Fruit fly (Drosophila melanogaster) Kc167 (cell line): ENCODE measurements around the gene AOX1.

Experiments
- Myc ChIP-seq: fragments of >200 bp; optimal IDR thresholded peaks from 2 replicates; lab custom pipeline; 2017; ENCODE audit warnings: missing external identifiers
- Sin3A ChIP-seq: fragments of >200 bp; optimal IDR thresholded peaks from 2 replicates; lab custom pipeline; 2018; ENCODE audit warnings: missing external identifiers
- h ChIP-seq: fragments of >200 bp; optimal IDR thresholded peaks from 3 replicates; lab custom pipeline; 2018; ENCODE audit warnings: missing external identifiers
- insv ChIP-seq: fragments of >200 bp; optimal IDR thresholded peaks from 3 replicates; lab custom pipeline; 2018; ENCODE audit warnings: missing external identifiers
- psq ChIP-seq: fragments of >200 bp; optimal IDR thresholded peaks from 2 replicates; lab custom pipeline; 2017; ENCODE audit warnings: missing external identifiers
- ttk ChIP-seq: sonication (Bioruptor generic); optimal IDR thresholded peaks from 2 replicates; lab custom pipeline; 2017; ENCODE audit warnings: missing external identifiers

The AOX1 gene

DNA sequence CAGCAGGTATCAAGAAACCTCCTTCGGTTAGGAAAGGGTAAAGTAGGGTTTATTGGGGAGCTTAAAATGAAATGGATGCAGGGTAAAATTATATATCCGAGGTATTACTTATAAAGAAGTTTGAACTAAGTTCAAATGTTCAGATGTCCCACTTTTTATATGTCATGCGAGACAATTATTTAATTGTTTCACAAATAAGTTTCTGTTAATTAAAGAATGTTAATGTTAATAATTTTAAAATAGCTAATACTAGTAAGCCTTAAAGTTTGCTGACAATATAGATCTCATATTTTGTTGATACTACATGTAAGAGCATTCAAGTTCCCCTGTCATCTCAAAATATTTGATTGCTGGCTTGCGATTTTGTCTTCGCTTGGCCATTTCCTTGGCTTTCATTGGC is 17.6 kb upstream of the AOX1 start:
- TF ChIP-seq psq (lab: Kevin White, UChicago) (no peak), h (lab: Kevin White, UChicago) (no peak), insv (lab: Kevin White, UChicago) (no peak), ttk (lab: Kevin White, UChicago) (no peak)

DNA sequence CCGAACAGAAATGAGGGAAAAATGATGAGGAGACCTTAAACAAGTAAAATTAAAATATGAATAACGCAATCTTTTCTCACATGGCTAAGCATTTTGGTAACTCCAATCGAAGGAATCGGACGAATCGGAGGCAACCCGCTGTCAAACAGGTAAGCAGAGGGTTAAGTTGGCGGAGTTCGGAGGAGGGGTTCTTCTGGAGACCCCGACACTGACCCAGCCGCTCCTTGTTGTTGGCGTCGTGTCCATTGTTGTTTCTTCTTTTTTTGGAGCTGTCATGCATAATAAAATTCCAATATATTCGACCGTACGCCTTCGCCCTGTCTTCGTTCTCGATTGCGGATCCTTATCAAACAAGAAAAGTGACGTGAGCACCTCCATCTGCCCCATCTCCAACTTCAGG is 16.5 kb upstream of the AOX1 start:
- TF ChIP-seq insv (lab: Kevin White, UChicago) (no peak), psq (lab: Kevin White, UChicago) (no peak), h (lab: Kevin White, UChicago) (no peak), ttk (lab: Kevin White, UChicago) (no peak), Sin3A (no peak), Myc (lab: Kevin White, UChicago) (no peak)

dm6 chr3R:15552733-15553132 is 15.6 kb upstream of the AOX1 start, which contains the start of gene AOX4:
Gene AOX4 (minus strand): TSS chr3R:15552833.
- TF ChIP-seq Myc (lab: Kevin White, UChicago) (no peak), psq (lab: Kevin White, UChicago) (no peak), Sin3A (no peak), insv (lab: Kevin White, UChicago) (no peak), ttk (lab: Kevin White, UChicago) (no peak), h (lab: Kevin White, UChicago) (no peak)

DNA sequence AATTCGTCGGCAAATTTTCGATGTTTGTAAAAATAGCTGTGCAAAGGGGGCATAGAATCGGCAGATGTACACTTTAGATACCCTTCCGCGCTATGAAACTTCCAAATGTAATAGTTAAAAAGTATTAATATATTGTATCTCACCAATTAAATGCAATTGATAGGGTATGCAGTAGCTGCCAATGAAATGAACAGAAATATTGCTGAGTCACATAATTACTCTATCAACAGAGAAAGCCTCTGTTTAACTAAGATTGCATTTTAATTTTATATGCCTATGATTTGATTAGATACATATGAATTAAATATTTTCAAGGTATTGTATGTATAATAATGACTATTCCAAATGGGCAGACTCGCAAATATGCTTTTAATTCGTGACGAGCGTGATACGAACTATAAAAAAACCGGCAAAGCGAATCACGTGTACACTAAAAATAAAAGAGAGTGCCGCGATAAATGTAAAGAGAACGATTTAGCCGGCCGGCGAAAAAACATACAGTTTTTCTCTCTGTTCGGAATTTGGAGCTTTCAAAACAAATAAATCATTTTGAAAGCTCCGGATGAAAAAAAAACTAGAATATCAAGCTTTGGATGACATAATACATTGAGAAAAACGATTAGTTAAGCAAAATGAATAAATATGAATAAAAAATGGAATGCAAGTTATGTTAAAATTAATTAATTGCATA is 10.9 kb upstream of the AOX1 start, which contains the start of gene AOX3:
Gene AOX3, minus strand, starts transcription at position 362 of the 691 bp plus-strand sequence.
- TF ChIP-seq insv (lab: Kevin White, UChicago) (no peak), h (lab: Kevin White, UChicago) (no peak), Myc (lab: Kevin White, UChicago) (no peak), psq (lab: Kevin White, UChicago) (no peak), Sin3A (no peak), ttk (lab: Kevin White, UChicago) (no peak)

DNA sequence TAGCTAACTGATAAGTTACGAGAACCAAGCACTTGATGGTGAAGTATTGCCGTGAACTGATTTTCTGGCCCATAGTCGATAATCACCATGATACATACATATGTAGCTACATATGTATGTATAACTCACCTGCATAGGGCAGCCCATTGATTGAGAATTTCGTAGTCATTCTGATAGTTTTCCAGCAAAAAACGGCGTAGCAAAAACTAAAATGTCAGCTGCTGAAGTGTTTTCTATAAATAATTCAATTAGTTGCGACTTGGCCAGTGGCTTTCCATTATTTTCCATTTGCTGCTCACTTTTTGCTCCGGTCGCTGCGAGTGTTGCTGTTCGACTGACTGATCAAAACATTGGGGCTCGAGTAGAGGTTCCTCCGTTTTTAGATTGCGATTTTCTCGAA is 10.1 kb upstream of the AOX1 start:
- TF ChIP-seq psq (lab: Kevin White, UChicago) = no peak
- no peak for TF ChIP-seq h (lab: Kevin White, UChicago)
- TF ChIP-seq ttk (lab: Kevin White, UChicago) = no peak
- no peak for TF ChIP-seq insv (lab: Kevin White, UChicago)
- no peak for TF ChIP-seq Sin3A
- no peak for TF ChIP-seq Myc (lab: Kevin White, UChicago)

DNA sequence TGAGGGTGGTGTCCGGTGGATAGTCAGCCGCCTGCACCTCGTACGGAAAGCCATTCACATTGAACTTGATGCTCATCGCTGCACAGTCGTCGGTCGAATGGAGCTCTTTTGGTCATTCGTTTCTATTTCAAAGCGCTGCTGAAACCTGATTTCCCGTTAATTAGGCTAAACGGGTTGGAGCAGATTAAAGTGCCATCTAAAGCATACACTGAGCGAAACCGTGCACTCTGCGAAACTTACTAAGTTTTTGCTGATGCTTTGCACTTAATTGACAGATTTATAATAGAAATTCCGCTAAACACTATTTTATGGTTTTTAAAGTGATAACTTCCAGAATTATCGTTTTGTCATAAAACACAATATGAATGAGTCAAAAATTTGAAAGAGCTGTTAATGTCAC is 5.2 kb upstream of the AOX1 start, which contains the start of gene AOX2:
Gene AOX2, minus strand, starts transcription at position 101 of the 400 bp plus-strand sequence.
- TF ChIP-seq psq (lab: Kevin White, UChicago) = no peak
- TF ChIP-seq Sin3A = no peak

dm6 chr3R:15540932-15541331 is 3.8 kb upstream of the AOX1 start:
- no peak for TF ChIP-seq Sin3A
- TF ChIP-seq psq (lab: Kevin White, UChicago) = no peak
- TF ChIP-seq ttk (lab: Kevin White, UChicago) = no peak

DNA sequence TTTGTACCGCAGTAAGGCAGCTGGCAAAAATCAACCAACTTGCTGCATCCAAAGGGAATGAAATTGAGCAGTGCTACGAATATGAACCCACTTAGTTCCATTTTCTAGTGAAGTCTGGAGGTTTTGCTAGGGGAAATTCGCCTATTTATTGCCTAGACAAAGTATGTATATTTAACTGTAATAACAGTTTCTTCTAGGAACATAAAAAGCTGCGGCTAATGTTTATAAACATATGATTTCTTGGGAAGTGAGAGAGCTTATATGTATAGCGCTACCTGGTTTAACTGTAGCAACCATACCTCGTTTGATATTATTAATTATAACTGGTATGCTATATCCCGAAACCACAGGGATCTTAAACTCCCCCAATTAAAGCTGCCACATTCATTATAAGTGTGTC is 5.7 kb downstream of the AOX1 start, which contains the start of gene CG31296:
Gene CG31296, minus strand, starts transcription at position 101 of the 400 bp plus-strand sequence.
- no peak for TF ChIP-seq ttk (lab: Kevin White, UChicago)
- TF ChIP-seq Myc (lab: Kevin White, UChicago) = no peak
- no peak for TF ChIP-seq psq (lab: Kevin White, UChicago)
- TF ChIP-seq Sin3A = no peak
- no peak for TF ChIP-seq insv (lab: Kevin White, UChicago)
- no peak for TF ChIP-seq h (lab: Kevin White, UChicago)

DNA sequence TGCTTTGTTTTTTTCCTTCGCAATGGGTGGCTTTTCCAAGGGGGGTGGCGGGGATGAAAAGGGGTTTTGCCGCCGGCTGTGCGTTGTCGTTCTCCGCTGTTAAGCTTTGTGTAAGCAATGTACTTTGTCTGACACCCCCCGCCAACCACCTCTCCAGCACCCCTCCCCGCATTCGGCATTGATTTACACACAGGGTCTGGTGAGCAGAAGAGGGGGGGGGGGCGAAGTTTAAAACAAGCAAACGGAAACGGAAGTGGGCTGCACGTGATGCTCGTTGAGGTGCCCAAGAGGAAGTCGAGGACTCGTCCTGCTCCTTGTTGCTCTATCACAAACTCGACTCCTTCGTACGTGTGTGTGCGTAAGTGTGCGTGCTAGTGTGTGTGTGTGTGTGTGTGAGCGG is 20.0 kb downstream of the AOX1 start:
- TF ChIP-seq psq (lab: Kevin White, UChicago) (no peak), insv (lab: Kevin White, UChicago) (no peak), h (lab: Kevin White, UChicago) (no peak), Sin3A (no peak), ttk (lab: Kevin White, UChicago) (no peak), Myc (lab: Kevin White, UChicago) (no peak)

DNA sequence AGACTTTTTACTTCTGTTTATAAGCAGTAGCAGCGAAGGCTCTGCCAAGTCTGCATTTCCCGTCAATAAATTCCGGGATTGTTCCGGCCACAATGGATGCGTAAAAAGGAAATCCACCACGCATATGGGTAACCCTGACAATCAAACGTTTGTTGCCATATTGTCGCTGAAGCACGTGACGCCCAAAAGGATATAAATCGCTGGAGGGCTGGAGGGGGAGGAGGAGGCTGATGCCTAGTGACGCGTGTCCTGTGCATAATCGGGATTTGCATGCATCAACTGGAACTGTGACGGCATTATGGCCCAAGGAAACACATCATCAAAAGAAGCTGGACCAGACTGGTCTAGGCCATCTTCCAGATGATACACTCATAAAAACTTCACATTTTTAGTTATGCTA is 23.9 kb downstream of the AOX1 start:
- no peak for TF ChIP-seq Sin3A
- TF ChIP-seq ttk (lab: Kevin White, UChicago) = no peak
- no peak for TF ChIP-seq insv (lab: Kevin White, UChicago)
- TF ChIP-seq h (lab: Kevin White, UChicago) = no peak
- no peak for TF ChIP-seq psq (lab: Kevin White, UChicago)
- TF ChIP-seq Myc (lab: Kevin White, UChicago) = no peak

dm6 chr3R:15512249-15512648 is 24.8 kb downstream of the AOX1 start:
- TF ChIP-seq h (lab: Kevin White, UChicago) (no peak), ttk (lab: Kevin White, UChicago) (no peak), Sin3A (no peak), Myc (lab: Kevin White, UChicago) (no peak), psq (lab: Kevin White, UChicago) (no peak), insv (lab: Kevin White, UChicago) (no peak)

DNA sequence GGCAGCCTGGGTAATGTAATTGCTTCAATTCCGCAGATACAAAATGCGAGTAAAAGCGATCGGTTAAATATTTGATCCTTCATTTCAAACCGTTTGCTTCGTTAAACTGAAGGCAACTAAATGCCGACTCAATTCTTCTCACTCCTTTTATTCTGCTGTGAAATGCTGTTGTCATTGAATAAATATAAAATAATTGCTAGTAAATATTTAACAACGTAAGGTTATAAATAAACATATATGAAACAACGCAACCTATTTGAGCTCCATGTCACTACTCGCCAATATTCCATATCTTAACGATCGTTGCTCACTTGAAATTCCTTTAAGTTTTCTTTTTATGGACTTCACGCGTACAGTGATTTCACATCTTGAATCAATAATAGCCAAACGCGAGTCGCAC is 27.3 kb downstream of the AOX1 start, which contains the start of gene CG44013:
Gene CG44013, minus strand, starts transcription at position 101 of the 400 bp plus-strand sequence.
- TF ChIP-seq h (lab: Kevin White, UChicago) = no peak
- no peak for TF ChIP-seq Sin3A
- no peak for TF ChIP-seq ttk (lab: Kevin White, UChicago)
- TF ChIP-seq psq (lab: Kevin White, UChicago) = no peak
- no peak for TF ChIP-seq insv (lab: Kevin White, UChicago)
- TF ChIP-seq Myc (lab: Kevin White, UChicago) = no peak
